Worm (Caenorhabditis elegans): ENCODE data around the gene R166.2.

DNA sequence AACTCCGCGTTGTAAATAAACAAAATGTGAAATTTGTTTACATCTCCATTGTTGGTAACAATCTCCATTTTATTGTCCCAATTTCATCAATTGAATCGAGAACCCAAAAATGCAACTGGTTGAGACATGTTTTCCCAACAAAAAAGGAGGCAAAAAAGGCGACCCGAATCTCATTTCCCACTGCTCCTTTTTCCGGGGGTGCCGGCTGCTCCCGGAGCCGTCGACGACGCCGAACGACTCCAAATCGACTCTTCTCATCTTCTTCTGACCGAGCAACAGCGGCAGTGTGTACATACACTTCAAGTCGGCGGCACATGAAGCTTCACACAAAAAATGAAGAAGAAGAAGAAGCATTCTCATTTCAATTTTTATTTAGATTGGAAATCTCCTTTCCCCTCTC, 29.0 kb upstream of the R166.2 start:
- no peak for TF ChIP-seq nhr-11 (tag; optimal IDR thresholded peaks at IDR 0.05)
- TF ChIP-seq set-16 (GFP tag; IDR thresholded peaks at IDR 0.05) = peak; percentile 53; the same call in 1 of the 2 replicates
